Worm (Caenorhabditis elegans) whole organism, young adult: ENCODE data around the gene C49G7.12.
"Not testable (repeated sequence)": the region's sequence is repeated elsewhere in the genome, so short reads cannot be mapped to it uniquely, and the experiment has no call there.

Source experiments
- F10E7.11 ChIP-seq: sonication (generic microtip); optimal IDR thresholded peaks from 2 replicates; lab custom pipeline; 2017; ENCODE audit warnings: mild to moderate bottlenecking, missing genetic modification characterization, moderate library complexity, missing compliant biosample characterization
- F57C9.4 ChIP-seq: sonication (generic microtip); optimal IDR thresholded peaks from 2 replicates; lab custom pipeline; 2017; ENCODE audit warnings: mild to moderate bottlenecking, missing genetic modification characterization, missing compliant biosample characterization
- ama-1 ChIP-seq, 3 experiments: fragments of 150-350 bp in 1 of 3; sonication (generic microtip) in 2 of 3; optimal IDR thresholded peaks; 2 replicates each; lab custom pipeline; 2014 to 2018; ENCODE audit warnings: missing biosample characterization in 2 of 3, missing genetic modification characterization in 2 of 3, missing genetic modification reagents in 2 of 3
- lin-35 ChIP-seq, 3 experiments: fragments of 150-350 bp in 2 of 3; sonication (generic microtip) in 1 of 3; optimal IDR thresholded peaks; 2 replicates each; lab custom pipeline; 2014 to 2018; ENCODE audit warnings: missing biosample characterization in 3 of 3, missing genetic modification characterization in 3 of 3, missing genetic modification reagents in 3 of 3
- lin-40 ChIP-seq: sonication (generic microtip); optimal IDR thresholded peaks from 2 replicates; lab custom pipeline; 2016; ENCODE audit warnings: missing genetic modification characterization, mild to moderate bottlenecking, missing compliant biosample characterization, missing genotype, missing genetic modification reagents
- lir-1 ChIP-seq: fragments of 200-800 bp; sonication (Bioruptor generic); conservative IDR thresholded peaks from 2 replicates; pipeline ENCODE4 v1.3.6; 2022; ENCODE audit warnings: missing genetic modification reagents, missing genetic modification characterization, missing compliant biosample characterization
- lsl-1 ChIP-seq: fragments of 200-800 bp; sonication (Bioruptor generic); optimal IDR thresholded peaks from 2 replicates; lab custom pipeline; 2018; ENCODE audit warnings: mild to moderate bottlenecking, missing genetic modification characterization, moderate library complexity, missing compliant biosample characterization
- sdz-38 ChIP-seq: sonication (generic microtip); optimal IDR thresholded peaks from 2 replicates; lab custom pipeline; 2016; ENCODE audit warnings: missing genotype, missing genetic modification characterization, missing compliant biosample characterization
- somi-1 ChIP-seq: fragments of 200-800 bp; sonication (Bioruptor generic); optimal IDR thresholded peaks from 2 replicates; lab custom pipeline; 2018; ENCODE audit warnings: mild to moderate bottlenecking, missing genetic modification characterization, missing compliant biosample characterization
- unc-62 ChIP-seq: fragments of 150-350 bp; optimal IDR thresholded peaks from 2 replicates; lab custom pipeline; 2014; ENCODE audit warnings: missing biosample characterization, missing genetic modification reagents, missing genetic modification characterization

- TF ChIP-seq lin-40; lin-35 (GFP tag; optimal IDR thresholded peaks at IDR 0.05; lab: Kevin White, UChicago); sdz-38 (tag; lab: Kevin White, UChicago); unc-62; F10E7.11 (tag; lab: Kevin White, UChicago); F57C9.4 (tag; lab: Kevin White, UChicago); somi-1; lir-1; ama-1 (optimal IDR thresholded peaks at IDR 0.05; lab: Kevin White, UChicago); ama-1 (GFP tag; optimal IDR thresholded peaks at IDR 0.05; lab: Kevin White, UChicago); lsl-1 (GFP tag; lab: Kevin White, UChicago): not testable (repeated sequence)
Observed at ce11 chrV:4066143-4066542, 27.9 kb downstream of the C49G7.12 start.
